Worm (Caenorhabditis elegans) whole organism, mixed stage, embryonic: Measurements from ENCODE around the gene T03F6.4.
"Not testable (repeated sequence)": the region's sequence is repeated elsewhere in the genome, so short reads cannot be mapped to it uniquely, and the experiment has no call there.

Experiments used
- M03D4.4 ChIP-seq: sonication (generic microtip); optimal IDR thresholded peaks from 2 replicates; lab custom pipeline; 2017; ENCODE audit warnings: mild to moderate bottlenecking, missing genetic modification characterization, missing compliant biosample characterization
- blmp-1 ChIP-seq: fragments of 150-350 bp; optimal IDR thresholded peaks from 2 replicates; lab custom pipeline; 2014; ENCODE audit warnings: missing biosample characterization, missing genetic modification characterization
- ceh-39 ChIP-seq: fragments of 150-350 bp; optimal IDR thresholded peaks from 2 replicates; lab custom pipeline; 2014; ENCODE audit warnings: missing biosample characterization, missing genetic modification characterization
- ceh-43 ChIP-seq: fragments of 200-800 bp; sonication (Bioruptor generic); optimal IDR thresholded peaks from 2 replicates; lab custom pipeline; 2018; ENCODE audit warnings: mild to moderate bottlenecking, missing genetic modification characterization, moderate library complexity, missing compliant biosample characterization
- ceh-83 ChIP-seq: fragments of 200-800 bp; sonication (Bioruptor generic); optimal IDR thresholded peaks from 2 replicates; lab custom pipeline; 2018; ENCODE audit warnings: mild to moderate bottlenecking, missing genetic modification characterization, missing compliant biosample characterization
- cnd-1 ChIP-seq: fragments of 200-800 bp; sonication (Bioruptor generic); optimal IDR thresholded peaks from 2 replicates; lab custom pipeline; 2018; ENCODE audit warnings: mild to moderate bottlenecking, missing genetic modification characterization, missing compliant biosample characterization
- drap-1 ChIP-seq: fragments of 200-800 bp; sonication (Bioruptor generic); optimal IDR thresholded peaks from 3 replicates; lab custom pipeline; 2018; ENCODE audit warnings: mild to moderate bottlenecking, missing genetic modification characterization, missing compliant biosample characterization
- elt-1 ChIP-seq: sonication (generic microtip); optimal IDR thresholded peaks from 2 replicates; lab custom pipeline; 2017; ENCODE audit warnings: missing genetic modification characterization, mild to moderate bottlenecking, missing compliant biosample characterization, antibody characterized with exemption, moderate library complexity, borderline replicate concordance; ENCODE audit not compliant: insufficient read depth
- elt-3 ChIP-seq: fragments of 150-350 bp; optimal IDR thresholded peaks from 2 replicates; lab custom pipeline; 2014; ENCODE audit warnings: missing biosample characterization, missing genetic modification characterization
- flh-1 ChIP-seq: fragments of 200-800 bp; sonication (Bioruptor generic); optimal IDR thresholded peaks from 2 replicates; lab custom pipeline; 2018; ENCODE audit warnings: mild to moderate bottlenecking, missing genetic modification characterization, moderate library complexity, missing compliant biosample characterization
- ham-2 ChIP-seq: fragments of 200-800 bp; sonication (Bioruptor generic); optimal IDR thresholded peaks from 2 replicates; lab custom pipeline; 2018; ENCODE audit warnings: mild to moderate bottlenecking, missing genetic modification characterization, missing compliant biosample characterization
- hlh-1 ChIP-seq: fragments of 150-350 bp; optimal IDR thresholded peaks from 2 replicates; lab custom pipeline; 2014; ENCODE audit warnings: missing biosample characterization, missing genetic modification reagents, missing genetic modification characterization
- lin-13 ChIP-seq: fragments of 150-350 bp; optimal IDR thresholded peaks from 2 replicates; lab custom pipeline; 2014; ENCODE audit warnings: missing biosample characterization, missing genetic modification characterization
- lin-32 ChIP-seq: fragments of 200-800 bp; sonication (Bioruptor generic); optimal IDR thresholded peaks from 2 replicates; lab custom pipeline; 2018; ENCODE audit warnings: mild to moderate bottlenecking, missing genetic modification characterization, missing compliant biosample characterization
- lsy-2 ChIP-seq: fragments of 150-350 bp; optimal IDR thresholded peaks from 2 replicates; lab custom pipeline; 2014; ENCODE audit warnings: missing biosample characterization, missing genetic modification characterization
- mab-5 ChIP-seq: fragments of 150-350 bp; optimal IDR thresholded peaks from 2 replicates; lab custom pipeline; 2014; ENCODE audit warnings: missing biosample characterization, missing genetic modification characterization
- mls-2 ChIP-seq: sonication (generic microtip); optimal IDR thresholded peaks from 2 replicates; lab custom pipeline; 2016; ENCODE audit warnings: mild to moderate bottlenecking, missing genetic modification characterization, moderate library complexity, missing compliant biosample characterization
- nhr-12 ChIP-seq: fragments of 150-350 bp; optimal IDR thresholded peaks from 2 replicates; lab custom pipeline; 2014; ENCODE audit warnings: missing biosample characterization, missing genetic modification characterization
- nhr-2 ChIP-seq: fragments of 150-350 bp; optimal IDR thresholded peaks from 2 replicates; lab custom pipeline; 2014; ENCODE audit warnings: missing biosample characterization, missing genetic modification characterization
- nhr-237 ChIP-seq: fragments of 150-350 bp; optimal IDR thresholded peaks from 2 replicates; lab custom pipeline; 2014; ENCODE audit warnings: missing biosample characterization, missing genetic modification characterization
- nhr-28 ChIP-seq: fragments of 150-350 bp; optimal IDR thresholded peaks from 2 replicates; lab custom pipeline; 2014; ENCODE audit warnings: missing biosample characterization, missing genetic modification characterization
- nhr-76 ChIP-seq: sonication (generic microtip); optimal IDR thresholded peaks from 2 replicates; lab custom pipeline; 2017; ENCODE audit warnings: missing biosample characterization, missing genetic modification characterization
- pha-4 ChIP-seq: fragments of 150-350 bp; optimal IDR thresholded peaks from 2 replicates; lab custom pipeline; 2018; ENCODE audit warnings: missing biosample characterization, missing genetic modification reagents, missing genetic modification characterization
- sem-2 ChIP-seq: fragments of 200-800 bp; sonication (Bioruptor generic); optimal IDR thresholded peaks from 2 replicates; lab custom pipeline; 2018; ENCODE audit warnings: mild to moderate bottlenecking, missing genetic modification characterization, missing compliant biosample characterization
- snpc-4 ChIP-seq: fragments of 150-350 bp; optimal IDR thresholded peaks from 2 replicates; lab custom pipeline; 2014; ENCODE audit warnings: missing biosample characterization, missing genetic modification characterization
- sptf-1 ChIP-seq: sonication (generic microtip); optimal IDR thresholded peaks from 2 replicates; lab custom pipeline; 2017; ENCODE audit warnings: mild to moderate bottlenecking, missing genetic modification characterization, moderate library complexity, missing compliant biosample characterization
- unc-120 ChIP-seq: sonication (generic microtip); optimal IDR thresholded peaks from 2 replicates; lab custom pipeline; 2017; ENCODE audit warnings: missing genetic modification characterization, missing compliant biosample characterization; ENCODE audit not compliant: poor library complexity, severe bottlenecking
- unc-39 ChIP-seq: fragments of 150-350 bp; optimal IDR thresholded peaks from 2 replicates; lab custom pipeline; 2014; ENCODE audit warnings: missing biosample characterization, missing genetic modification characterization
- unc-62 ChIP-seq: fragments of 150-350 bp; optimal IDR thresholded peaks from 2 replicates; lab custom pipeline; 2014; ENCODE audit warnings: missing biosample characterization, missing genetic modification reagents, missing genetic modification characterization
- zip-8 ChIP-seq: fragments of 150-350 bp; optimal IDR thresholded peaks from 2 replicates; lab custom pipeline; 2014; ENCODE audit warnings: missing biosample characterization, missing genetic modification characterization
- ztf-11 ChIP-seq: fragments of 150-350 bp; optimal IDR thresholded peaks from 2 replicates; lab custom pipeline; 2014; ENCODE audit warnings: missing biosample characterization, missing genetic modification characterization

Gene T03F6.4

ce11 chrIII:13395262-13395661, 9.3 kb downstream of the T03F6.4 start, which contains the start of gene F11F1.1:
Gene F11F1.1, plus strand, starts transcription at chrIII:13395562.
- TF ChIP-seq nhr-237 (tag; lab: Kevin White, UChicago) (no peak), flh-1 (GFP tag; lab: Kevin White, UChicago) (no peak), mab-5 (no peak), zip-8 (tag; lab: Kevin White, UChicago) (no peak), nhr-2 (tag; lab: Kevin White, UChicago) (no peak), ceh-39 (tag; lab: Kevin White, UChicago) (no peak), lsy-2 (tag; lab: Kevin White, UChicago) (no peak), unc-120 (tag; lab: Kevin White, UChicago) (no peak), blmp-1 (tag; lab: Kevin White, UChicago) (no peak), pha-4 (tag; lab: Kevin White, UChicago) (no peak), unc-39 (tag; lab: Kevin White, UChicago) (no peak), nhr-76 (tag; lab: Kevin White, UChicago) (no peak), lin-13 (tag; lab: Kevin White, UChicago) (no peak), ceh-83 (GFP tag; lab: Kevin White, UChicago) (no peak), mls-2 (no peak), nhr-12 (no peak), drap-1 (GFP tag; lab: Kevin White, UChicago) (no peak), elt-1 (tag; lab: Kevin White, UChicago) (no peak)
- TF ChIP-seq, all 35 proteins: peak for 0

ce11 chrIII:13401673-13402258, 15.8 kb downstream of the T03F6.4 start, which contains the start of the genes srlf-9 and srlf-10:
Gene srlf-9, minus strand, starts transcription at chrIII:13401773.
Gene srlf-10, plus strand, starts transcription at chrIII:13402208.
- not testable (repeated sequence) for TF ChIP-seq blmp-1 (tag; lab: Kevin White, UChicago); nhr-2 (tag; lab: Kevin White, UChicago); sptf-1
- TF ChIP-seq, all 35 proteins: peak for 0; not testable (repeated sequence) for 35

- TF ChIP-seq hlh-1 (tag; lab: Kevin White, UChicago): no peak
- no peak for TF ChIP-seq drap-1 (GFP tag; lab: Kevin White, UChicago)
- TF ChIP-seq lin-32 (GFP tag; lab: Kevin White, UChicago): no peak
- TF ChIP-seq sptf-1: no peak
- TF ChIP-seq nhr-76 (tag; lab: Kevin White, UChicago): no peak
- no peak for TF ChIP-seq ceh-39 (tag; lab: Kevin White, UChicago)
- no peak for TF ChIP-seq snpc-4 (tag; lab: Kevin White, UChicago)
- no peak for TF ChIP-seq nhr-12
- no peak for TF ChIP-seq elt-3
- no peak for TF ChIP-seq mls-2
- no peak for TF ChIP-seq sem-2
- no peak for TF ChIP-seq lin-13 (tag; lab: Kevin White, UChicago)
- no peak for TF ChIP-seq ztf-11 (tag; lab: Kevin White, UChicago)
- TF ChIP-seq unc-120 (tag; lab: Kevin White, UChicago): no peak
Measured at ce11 chrIII:13402934-13403333, 17.0 kb downstream of the T03F6.4 start, which contains the start of gene mig-18. Gene mig-18, plus strand, starts transcription at chrIII:13403234.

ce11 chrIII:13404418-13404817, 18.5 kb downstream of the T03F6.4 start, which contains the start of gene ttr-52:
Gene ttr-52, plus strand, starts transcription at chrIII:13404718.
- TF ChIP-seq hlh-1 (tag; lab: Kevin White, UChicago) (no peak), elt-3 (no peak), nhr-28 (tag; lab: Kevin White, UChicago) (no peak)

- TF ChIP-seq lin-32 (GFP tag; lab: Kevin White, UChicago) (no peak), snpc-4 (tag; lab: Kevin White, UChicago) (no peak), ceh-39 (tag; lab: Kevin White, UChicago) (no peak), ceh-43 (no peak), unc-62 (GFP tag; lab: Kevin White, UChicago) (no peak), zip-8 (tag; lab: Kevin White, UChicago) (no peak), mls-2 (no peak), nhr-76 (tag; lab: Kevin White, UChicago) (no peak), drap-1 (GFP tag; lab: Kevin White, UChicago) (no peak), ztf-11 (tag; lab: Kevin White, UChicago) (no peak), nhr-237 (tag; lab: Kevin White, UChicago) (no peak), ham-2 (no peak), lsy-2 (tag; lab: Kevin White, UChicago) (no peak), unc-39 (tag; lab: Kevin White, UChicago) (no peak), M03D4.4 (no peak), cnd-1 (tag; lab: Kevin White, UChicago) (no peak), elt-3 (no peak), unc-120 (tag; lab: Kevin White, UChicago) (no peak), nhr-12 (no peak)
Measured at ce11 chrIII:13405504-13405903, 19.6 kb downstream of the T03F6.4 start, which contains the start of gene nas-1. Gene nas-1, plus strand, starts transcription at chrIII:13405804.
